Worm (Caenorhabditis elegans) whole organism, early embryonic: ENCODE results near the gene vav-1.

Experiments
- B0310.2 ChIP-seq: sonication (generic microtip); optimal IDR thresholded peaks from 2 replicates; lab custom pipeline; 2016; ENCODE audit warnings: mild to moderate bottlenecking, missing genetic modification characterization, missing compliant biosample characterization
- ama-1 ChIP-seq: fragments of 150-350 bp; optimal IDR thresholded peaks from 2 replicates; lab custom pipeline; 2014
- ceh-13 ChIP-seq: fragments of 200-800 bp; sonication (Bioruptor generic); optimal IDR thresholded peaks from 2 replicates; lab custom pipeline; 2018; ENCODE audit warnings: mild to moderate bottlenecking, missing genetic modification characterization, missing compliant biosample characterization
- hmg-4 ChIP-seq: fragments of 200-800 bp; sonication (Bioruptor generic); optimal IDR thresholded peaks from 2 replicates; lab custom pipeline; 2018; ENCODE audit warnings: mild to moderate bottlenecking, missing genetic modification characterization, missing compliant biosample characterization
- hnd-1 ChIP-seq: sonication (generic microtip); optimal IDR thresholded peaks from 2 replicates; lab custom pipeline; 2016; ENCODE audit warnings: missing genetic modification characterization, missing compliant biosample characterization
- sea-1 ChIP-seq: fragments of 200-800 bp; sonication (Bioruptor generic); conservative IDR thresholded peaks from 2 replicates; pipeline ENCODE4 v1.3.6; 2022; ENCODE audit warnings: missing genetic modification characterization, missing compliant biosample characterization

DNA sequence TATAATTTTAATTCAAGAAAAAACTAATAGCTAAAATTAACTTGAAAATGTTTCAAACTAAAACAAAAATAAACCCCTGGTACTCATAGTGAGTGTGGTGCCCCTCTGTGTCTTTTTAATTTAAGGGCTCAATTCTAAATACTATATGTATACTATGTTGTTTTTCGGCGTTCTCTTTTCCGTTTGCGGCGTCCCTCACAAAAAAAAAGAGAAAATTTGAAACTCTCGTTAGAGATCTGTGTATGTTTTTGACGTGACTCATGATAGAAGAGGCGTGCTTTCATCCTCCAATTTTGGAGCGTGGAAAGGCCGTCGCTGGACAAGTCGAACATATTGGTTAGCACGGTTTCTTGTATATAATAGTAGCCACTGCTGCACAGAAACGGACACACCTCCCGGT lies 19.6 kb upstream of the vav-1 start, which contains the start of gene pes-8:
- TF ChIP-seq hnd-1 (tag; lab: Kevin White, UChicago) (no peak), ceh-13 (GFP tag; lab: Kevin White, UChicago) (no peak), sea-1 (GFP tag; lab: Robert Waterston, UW) (no peak), ama-1 (no peak), hmg-4 (GFP tag; lab: Kevin White, UChicago) (no peak), B0310.2 (tag; lab: Kevin White, UChicago) (no peak)
